Fruit fly (Drosophila melanogaster) whole organism, embryonic: ENCODE results near the gene tmod.

Source experiments
- Bgb ChIP-seq: fragments of 200-800 bp; sonication (Bioruptor generic); IDR thresholded peaks from 2 replicates; pipeline ENCODE4 v1.3.6; 2022; ENCODE audit warnings: missing biosample characterization, missing genetic modification characterization; ENCODE audit not compliant: partially characterized antibody
- CG11504 ChIP-seq: fragments of 200-800 bp; sonication (Bioruptor generic); optimal IDR thresholded peaks from 3 replicates; lab custom pipeline; 2019; ENCODE audit warnings: missing biosample characterization, mild to moderate bottlenecking, missing genetic modification characterization, moderate library complexity
- CG12219 ChIP-seq: fragments of 200-800 bp; sonication (Bioruptor generic); optimal IDR thresholded peaks from 3 replicates; lab custom pipeline; 2018; ENCODE audit warnings: missing biosample characterization, mild to moderate bottlenecking, missing genetic modification characterization
- CG13287 ChIP-seq: fragments of 200-800 bp; sonication (Bioruptor generic); IDR thresholded peaks from 2 replicates; pipeline ENCODE4 v1.3.6; 2022; ENCODE audit warnings: missing biosample characterization, missing genetic modification characterization; ENCODE audit not compliant: partially characterized antibody
- CG13894 ChIP-seq: fragments of 200-800 bp; sonication (Bioruptor generic); optimal IDR thresholded peaks from 3 replicates; lab custom pipeline; 2018; ENCODE audit warnings: missing biosample characterization, mild to moderate bottlenecking, missing genetic modification characterization, moderate library complexity
- CG15514 ChIP-seq: fragments of 200-800 bp; sonication (Bioruptor generic); optimal IDR thresholded peaks from 3 replicates; lab custom pipeline; 2017; ENCODE audit warnings: missing biosample characterization, missing genetic modification characterization, mild to moderate bottlenecking, moderate library complexity, missing genetic modification reagents
- CG1647 ChIP-seq: fragments of 200-800 bp; sonication (Bioruptor generic); optimal IDR thresholded peaks from 3 replicates; lab custom pipeline; 2016; ENCODE audit warnings: missing biosample characterization, missing genetic modification characterization
- CG16779 ChIP-seq: fragments of 200-800 bp; sonication (Bioruptor generic); IDR thresholded peaks from 2 replicates; pipeline ENCODE4 v1.3.6; 2022; ENCODE audit warnings: missing biosample characterization, missing genetic modification characterization
- CG16863 ChIP-seq: fragments of 200-800 bp; sonication (Bioruptor generic); optimal IDR thresholded peaks from 3 replicates; lab custom pipeline; 2016; ENCODE audit warnings: missing biosample characterization, missing genetic modification characterization
- CG17612 ChIP-seq: fragments of 200-800 bp; sonication (Bioruptor generic); IDR thresholded peaks from 2 replicates; pipeline ENCODE4 v1.3.6; 2022; ENCODE audit warnings: missing biosample characterization, missing genetic modification characterization
- CG17912 ChIP-seq: fragments of 200-800 bp; sonication (Bioruptor generic); optimal IDR thresholded peaks from 2 replicates; lab custom pipeline; 2018; ENCODE audit warnings: missing biosample characterization, mild to moderate bottlenecking, missing genetic modification characterization
- CG1792 ChIP-seq: fragments of 200-800 bp; sonication (Bioruptor generic); optimal IDR thresholded peaks from 2 replicates; lab custom pipeline; 2016; ENCODE audit warnings: missing biosample characterization, missing genetic modification characterization
- CG2116 ChIP-seq: fragments of 200-800 bp; sonication (Bioruptor generic); optimal IDR thresholded peaks from 3 replicates; lab custom pipeline; 2018; ENCODE audit warnings: missing biosample characterization, mild to moderate bottlenecking, missing genetic modification characterization
- CG2678 ChIP-seq: fragments of 200-800 bp; sonication (Bioruptor generic); optimal IDR thresholded peaks from 3 replicates; lab custom pipeline; 2019; ENCODE audit warnings: missing biosample characterization, mild to moderate bottlenecking, missing genetic modification characterization, moderate library complexity
- CG2889 ChIP-seq: fragments of 200-800 bp; sonication (Bioruptor generic); IDR thresholded peaks from 3 replicates; pipeline ENCODE4 v1.3.6; 2022; ENCODE audit warnings: missing biosample characterization, missing genetic modification characterization
- CG34224 ChIP-seq: fragments of 200-800 bp; sonication (Bioruptor generic); IDR thresholded peaks from 3 replicates; pipeline ENCODE4 v1.3.6; 2022; ENCODE audit warnings: missing biosample characterization, missing genetic modification characterization; ENCODE audit not compliant: partially characterized antibody
- CG34376 ChIP-seq: fragments of 200-800 bp; sonication (Bioruptor generic); optimal IDR thresholded peaks from 2 replicates; lab custom pipeline; 2018; ENCODE audit warnings: missing biosample characterization, mild to moderate bottlenecking, missing genetic modification characterization
- CG4282 ChIP-seq: fragments of 200-800 bp; sonication (Bioruptor generic); optimal IDR thresholded peaks from 2 replicates; lab custom pipeline; 2016; ENCODE audit warnings: missing biosample characterization, missing genetic modification characterization
- CG4360 ChIP-seq: fragments of 200-800 bp; sonication (Bioruptor generic); IDR thresholded peaks from 2 replicates; pipeline ENCODE4 v1.3.6; 2022; ENCODE audit warnings: missing biosample characterization, missing genetic modification characterization
- CG6654 ChIP-seq: fragments of 200-800 bp; sonication (Bioruptor generic); optimal IDR thresholded peaks from 2 replicates; lab custom pipeline; 2017; ENCODE audit warnings: missing biosample characterization, mild to moderate bottlenecking, missing genetic modification characterization
- CG7556 ChIP-seq: fragments of 200-800 bp; sonication (Bioruptor generic); optimal IDR thresholded peaks from 2 replicates; lab custom pipeline; 2017; ENCODE audit warnings: missing biosample characterization, mild to moderate bottlenecking, missing genetic modification characterization
- Dref ChIP-seq: fragments of 200-800 bp; sonication (Bioruptor generic); IDR thresholded peaks from 2 replicates; pipeline ENCODE4 v1.3.6; 2022; ENCODE audit warnings: missing biosample characterization, missing genetic modification characterization
- Fer2 ChIP-seq: fragments of 200-800 bp; sonication (Bioruptor generic); optimal IDR thresholded peaks from 2 replicates; lab custom pipeline; 2018; ENCODE audit warnings: missing biosample characterization, mild to moderate bottlenecking, missing genetic modification characterization, moderate library complexity
- GATAe ChIP-seq: fragments of 200-800 bp; sonication (Bioruptor generic); conservative IDR thresholded peaks from 2 replicates; pipeline ENCODE4 v1.3.6; 2022; ENCODE audit warnings: missing biosample characterization, missing genetic modification characterization
- Gsc ChIP-seq: fragments of 200-800 bp; sonication (Bioruptor generic); IDR thresholded peaks from 2 replicates; pipeline ENCODE4 v1.3.6; 2022; ENCODE audit warnings: missing biosample characterization, missing genetic modification characterization
- HmgZ ChIP-seq: fragments of 200-800 bp; sonication (Bioruptor generic); optimal IDR thresholded peaks from 2 replicates; lab custom pipeline; 2018; ENCODE audit warnings: missing biosample characterization, mild to moderate bottlenecking, missing genetic modification characterization
- Hr51 ChIP-seq, 2 experiments: fragments of 200-800 bp; sonication (Bioruptor generic); optimal IDR thresholded peaks; 2 replicates in 1 of 2; 3 replicates in 1 of 2; lab custom pipeline; 2016 to 2018; ENCODE audit warnings: missing biosample characterization in 2 of 2, missing genetic modification characterization in 2 of 2, mild to moderate bottlenecking in 1 of 2, moderate library complexity in 1 of 2
- Opbp ChIP-seq: fragments of 200-800 bp; sonication (Bioruptor generic); IDR thresholded peaks from 3 replicates; pipeline ENCODE4 v1.3.6; 2022; ENCODE audit warnings: missing biosample characterization, missing genetic modification characterization; ENCODE audit not compliant: partially characterized antibody
- Optix ChIP-seq: fragments of 200-800 bp; sonication (Bioruptor generic); IDR thresholded peaks from 3 replicates; pipeline ENCODE4 v1.3.6; 2022; ENCODE audit warnings: missing biosample characterization, missing genetic modification characterization
- Pdp1 ChIP-seq, 2 experiments: fragments of 200-800 bp; sonication (Bioruptor generic); optimal IDR thresholded peaks; 3 replicates each; lab custom pipeline; 2016; ENCODE audit warnings: missing biosample characterization in 2 of 2, missing genetic modification characterization in 2 of 2, mild to moderate bottlenecking in 1 of 2, moderate library complexity in 1 of 2
- Spps ChIP-seq: fragments of 200-800 bp; sonication (Bioruptor generic); optimal IDR thresholded peaks from 2 replicates; lab custom pipeline; 2018; ENCODE audit warnings: missing biosample characterization, mild to moderate bottlenecking, missing genetic modification characterization
- Vsx1 ChIP-seq: fragments of 200-800 bp; sonication (Bioruptor generic); optimal IDR thresholded peaks from 2 replicates; lab custom pipeline; 2017; ENCODE audit warnings: missing biosample characterization, mild to moderate bottlenecking, missing genetic modification characterization, missing genetic modification reagents
- amos ChIP-seq: fragments of 200-800 bp; sonication (Bioruptor generic); IDR thresholded peaks from 2 replicates; pipeline ENCODE4 v1.3.6; 2022; ENCODE audit warnings: missing biosample characterization, missing genetic modification characterization; ENCODE audit not compliant: partially characterized antibody
- chinmo ChIP-seq: fragments of 200-800 bp; sonication (Bioruptor generic); IDR thresholded peaks from 4 replicates; pipeline ENCODE4 v1.3.6; 2022; ENCODE audit warnings: missing biosample characterization, missing genetic modification characterization; ENCODE audit not compliant: partially characterized antibody
- crp ChIP-seq, 2 experiments: fragments of 200-800 bp; sonication (Bioruptor generic); optimal IDR thresholded peaks; 2 replicates in 1 of 2; 3 replicates in 1 of 2; lab custom pipeline; 2017; ENCODE audit warnings: missing biosample characterization in 2 of 2, missing genetic modification characterization in 2 of 2, mild to moderate bottlenecking in 1 of 2, moderate library complexity in 1 of 2
- cwo ChIP-seq: fragments of 200-800 bp; sonication (Bioruptor generic); optimal IDR thresholded peaks from 3 replicates; lab custom pipeline; 2017; ENCODE audit warnings: missing biosample characterization, missing genetic modification characterization, mild to moderate bottlenecking, moderate library complexity, missing genetic modification reagents
- dysf ChIP-seq: fragments of 200-800 bp; sonication (Bioruptor generic); IDR thresholded peaks from 3 replicates; pipeline ENCODE4 v1.3.6; 2022; ENCODE audit warnings: missing biosample characterization, missing genetic modification characterization
- esg ChIP-seq: fragments of 200-800 bp; sonication (Bioruptor generic); conservative IDR thresholded peaks from 2 replicates; pipeline ENCODE4 v1.3.6; 2022; ENCODE audit warnings: missing biosample characterization, missing genetic modification characterization
- exex ChIP-seq: fragments of 200-800 bp; sonication (Bioruptor generic); optimal IDR thresholded peaks from 4 replicates; lab custom pipeline; 2018; ENCODE audit warnings: missing biosample characterization, mild to moderate bottlenecking, missing genetic modification characterization, moderate library complexity
- grn ChIP-seq: fragments of 200-800 bp; sonication (Bioruptor generic); optimal IDR thresholded peaks from 3 replicates; lab custom pipeline; 2017; ENCODE audit warnings: missing biosample characterization, missing genetic modification characterization
- mirr ChIP-seq: fragments of 200-800 bp; sonication (Bioruptor generic); optimal IDR thresholded peaks from 3 replicates; lab custom pipeline; 2018; ENCODE audit warnings: missing biosample characterization, mild to moderate bottlenecking, missing genetic modification characterization
- psq ChIP-seq: fragments of 200-800 bp; sonication (Bioruptor generic); optimal IDR thresholded peaks from 2 replicates; lab custom pipeline; 2017; ENCODE audit warnings: missing biosample characterization, missing genetic modification characterization
- sug ChIP-seq: fragments of 200-800 bp; optimal IDR thresholded peaks from 2 replicates; lab custom pipeline; 2019; ENCODE audit warnings: missing biosample characterization, mild to moderate bottlenecking, missing genetic modification characterization, moderate library complexity
- vfl ChIP-seq: fragments of 200-800 bp; sonication (Bioruptor generic); optimal IDR thresholded peaks from 2 replicates; lab custom pipeline; 2016; ENCODE audit warnings: missing biosample characterization, missing genetic modification characterization

tmod gene

dm6 chr3R:30590845-30591244 lies 58.4 kb downstream of the tmod start:
- TF ChIP-seq CG17912 (GFP tag; lab: Kevin White, UChicago) (no peak), CG4282 (no peak), CG6654 (GFP tag; lab: Kevin White, UChicago) (no peak), esg (GFP tag; lab: Robert Waterston, UW) (no peak)

- TF ChIP-seq CG13894 (tag; lab: Kevin White, UChicago) (peak; percentile 25), Spps (tag; lab: Kevin White, UChicago) (no peak), CG34376 (GFP tag; lab: Kevin White, UChicago) (peak; percentile 50), sug (peak; percentile 58), Fer2 (tag; lab: Kevin White, UChicago) (no peak), CG16863 (GFP tag; lab: Kevin White, UChicago) (no peak), Hr51 (GFP tag; optimal IDR thresholded peaks at IDR 0.05; lab: Kevin White, UChicago) (no peak), dysf (GFP tag; lab: Robert Waterston, UW) (0 out of 3 replicates have a peak, but pooled peaks have one; percentile 7), CG17612 (GFP tag; lab: Robert Waterston, UW) (no peak), psq (no peak), CG7556 (GFP tag; lab: Kevin White, UChicago) (no peak), exex (peak; percentile 79), CG11504 (tag; lab: Kevin White, UChicago) (no peak), CG13287 (GFP tag; lab: Robert Waterston, UW) (no peak), CG15514 (GFP tag; lab: Kevin White, UChicago) (peak; percentile 41), mirr (GFP tag; lab: Kevin White, UChicago) (peak; percentile 24), CG2889 (GFP tag; lab: Robert Waterston, UW) (0 out of 3 replicates have a peak, but pooled peaks have one; percentile 39), vfl (GFP tag; lab: Kevin White, UChicago) (no peak), CG2678 (tag; lab: Kevin White, UChicago) (peak; percentile 9), Gsc (GFP tag; lab: Robert Waterston, UW) (no peak)
Measured at dm6 chr3R:30592733-30593132, 60.3 kb downstream of the tmod start.

- TF ChIP-seq CG2116, result no peak
- TF ChIP-seq CG12219 (GFP tag; lab: Kevin White, UChicago), result no peak
- no peak for TF ChIP-seq CG1647
- TF ChIP-seq Dref, result no peak
- no peak for TF ChIP-seq GATAe (GFP tag; lab: Robert Waterston, UW)
- TF ChIP-seq Opbp (GFP tag; lab: Robert Waterston, UW), result no peak
Measured at dm6 chr3R:30596704-30597103, 64.3 kb downstream of the tmod start, which contains the start of gene CG31019. CG31019 (plus strand) TSS chr3R:30597004.

- TF ChIP-seq CG34224 (0 out of 3 replicates have a peak, but pooled peaks have one; percentile 11), CG4360 (GFP tag; lab: Robert Waterston, UW) (peak; percentile 81), HmgZ (tag; lab: Kevin White, UChicago) (no peak), Vsx1 (peak; percentile 25), CG1792 (no peak), exex (peak; percentile 98), CG16779 (no peak), Pdp1 (GFP tag; optimal IDR thresholded peaks at IDR 0.05; lab: Kevin White, UChicago) (peak in 1 of 2 experiments; percentile 88), Bgb (peak; percentile 46; the same call in 1 of the 2 replicates), grn (GFP tag; lab: Kevin White, UChicago) (peak; percentile 12), Optix (GFP tag; lab: Robert Waterston, UW) (no peak), chinmo (GFP tag; lab: Robert Waterston, UW) (0 out of 4 replicates have a peak, but pooled peaks have one; percentile 31), crp (GFP tag; optimal IDR thresholded peaks at IDR 0.05; lab: Kevin White, UChicago) (no peak), CG34376 (GFP tag; lab: Kevin White, UChicago) (peak; percentile 43), amos (GFP tag; lab: Robert Waterston, UW) (peak; percentile 29; the same call in 1 of the 2 replicates), mirr (GFP tag; lab: Kevin White, UChicago) (peak; percentile 50), sug (peak; percentile 97), cwo (GFP tag; lab: Kevin White, UChicago) (peak; percentile 24)
Measured at dm6 chr3R:30599404-30599980, 67.1 kb downstream of the tmod start.
